Worm (Caenorhabditis elegans): ENCODE measurements around the gene tbg-1.

tbg-1 gene

ce11 chrIII:9629855-9630254 is 901 bp upstream of the tbg-1 start, which contains the start of gene rpac-19 (continued):
- TF ChIP-seq F10B5.3 (tag; optimal IDR thresholded peaks at IDR 0.05) (peak; percentile 64), lim-7 (GFP tag; IDR thresholded peaks at IDR 0.05) (no peak), daf-8 (GFP tag; IDR thresholded peaks at IDR 0.05) (no peak)

ce11 chrIII:9626602-9627001 is 2.4 kb downstream of the tbg-1 start:
- no peak for TF ChIP-seq dmd-8 (GFP tag; IDR thresholded peaks at IDR 0.05)
- TF ChIP-seq Y48G9A.11 (GFP tag; IDR thresholded peaks at IDR 0.05): peak; percentile 21; the same call in 1 of the 2 replicates
- TF ChIP-seq duxl-1 (tag; optimal IDR thresholded peaks at IDR 0.05; ENCODE audit: poor library complexity): peak; percentile 58
- peak; percentile 31; the same call in 1 of the 2 replicates for TF ChIP-seq madf-9 (GFP tag; conservative IDR thresholded peaks at IDR 0.05)
- no peak for TF ChIP-seq fkh-10 (GFP tag; optimal IDR thresholded peaks at IDR 0.05)
- TF ChIP-seq mes-2 (tag; optimal IDR thresholded peaks at IDR 0.05; ENCODE audit: poor library complexity, severe bottlenecking): peak; percentile 28
- 0 out of 2 replicates have a peak, but pooled peaks have one; percentile 24 for TF ChIP-seq hmg-1.1 (GFP tag; IDR thresholded peaks at IDR 0.05)
- TF ChIP-seq ama-1 (optimal IDR thresholded peaks at IDR 0.05): peak; percentile 23
- TF ChIP-seq dve-1 (tag; optimal IDR thresholded peaks at IDR 0.05; ENCODE audit: insufficient read depth): no peak
- TF ChIP-seq nhr-6 (tag; optimal IDR thresholded peaks at IDR 0.05): no peak
- 0 out of 2 replicates have a peak, but pooled peaks have one; percentile 24 for TF ChIP-seq tra-1 (GFP tag; IDR thresholded peaks at IDR 0.05)
- 0 out of 2 replicates have a peak, but pooled peaks have one; percentile 35 for TF ChIP-seq egl-43 (GFP tag; IDR thresholded peaks at IDR 0.05)
- 0 out of 2 replicates have a peak, but pooled peaks have one; percentile 26 for TF ChIP-seq lin-29 (GFP tag; IDR thresholded peaks at IDR 0.05)
- TF ChIP-seq snpc-4 (tag; optimal IDR thresholded peaks at IDR 0.05): no peak
- TF ChIP-seq aha-1 (tag): peak; percentile 17
- TF ChIP-seq arid-1 (GFP tag; conservative IDR thresholded peaks at IDR 0.05): peak; percentile 25; the same call in 1 of the 2 replicates
- TF ChIP-seq T26A8.4 (GFP tag; IDR thresholded peaks at IDR 0.05): 0 out of 2 replicates have a peak, but pooled peaks have one; percentile 32

DNA sequence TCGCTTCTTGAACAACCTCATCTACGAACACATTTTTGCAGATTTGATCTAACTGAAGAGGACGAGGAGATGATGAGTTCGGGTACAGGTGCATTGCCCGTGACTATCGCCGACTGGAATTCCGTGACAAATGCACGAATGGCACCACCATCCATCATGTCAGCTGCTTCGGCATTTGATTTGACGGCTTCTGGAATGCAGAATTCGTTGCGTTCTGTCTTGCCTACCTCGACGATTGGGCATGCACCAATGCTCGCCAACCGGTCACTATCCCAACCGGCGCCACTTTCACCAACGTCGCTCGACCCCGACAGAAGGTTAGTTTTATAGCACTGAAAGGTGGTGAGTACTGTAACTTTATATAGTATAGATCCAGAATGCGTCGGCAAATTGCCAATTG is 5.5 kb downstream of the tbg-1 start:
- TF ChIP-seq nhr-10 (tag; optimal IDR thresholded peaks at IDR 0.05): no peak
- TF ChIP-seq madf-9 (GFP tag; conservative IDR thresholded peaks at IDR 0.05): no peak
- TF ChIP-seq aha-1 (tag): peak; percentile 75
- 0 out of 2 replicates have a peak, but pooled peaks have one; percentile 22 for TF ChIP-seq dmd-8 (GFP tag; IDR thresholded peaks at IDR 0.05)
- TF ChIP-seq set-16 (GFP tag; IDR thresholded peaks at IDR 0.05): peak; percentile 45
- TF ChIP-seq unc-62 (GFP tag; optimal IDR thresholded peaks at IDR 0.05 in 1 of 2): peak in 1 of 2 experiments; percentile 33
- TF ChIP-seq unc-62 (tag; optimal IDR thresholded peaks at IDR 0.05): no peak

ce11 chrIII:9621840-9622525 is 7.0 kb downstream of the tbg-1 start:
- TF ChIP-seq nhr-48 (tag; optimal IDR thresholded peaks at IDR 0.05) (no peak), egl-27 (tag; optimal IDR thresholded peaks at IDR 0.05) (no peak), nhr-42 (GFP tag; IDR thresholded peaks at IDR 0.05) (no peak), nhr-76 (tag; optimal IDR thresholded peaks at IDR 0.05) (no peak), R02D3.7 (tag; optimal IDR thresholded peaks at IDR 0.05) (no peak), dve-1 (tag; optimal IDR thresholded peaks at IDR 0.05; ENCODE audit: insufficient read depth) (peak; percentile 57), hlh-11 (tag; optimal IDR thresholded peaks at IDR 0.05) (no peak), set-16 (GFP tag; IDR thresholded peaks at IDR 0.05) (no peak), lin-13 (GFP tag; optimal IDR thresholded peaks at IDR 0.05) (no peak), daf-19 (GFP tag; conservative IDR thresholded peaks at IDR 0.05) (no peak), ZK546.5 (tag; optimal IDR thresholded peaks at IDR 0.05) (no peak), php-3 (GFP tag; IDR thresholded peaks at IDR 0.05) (no peak), dmd-6 (GFP tag; IDR thresholded peaks at IDR 0.05) (peak; percentile 53), lir-3 (tag; optimal IDR thresholded peaks at IDR 0.05) (no peak), ceh-32 (tag; optimal IDR thresholded peaks at IDR 0.05; ENCODE audit: poor library complexity) (no peak), lin-15B (tag; optimal IDR thresholded peaks at IDR 0.05) (no peak), ztf-7 (tag; optimal IDR thresholded peaks at IDR 0.05) (no peak), zfp-2 (tag; optimal IDR thresholded peaks at IDR 0.05) (no peak), vab-7 (GFP tag; IDR thresholded peaks at IDR 0.05) (no peak), saeg-2 (GFP tag; IDR thresholded peaks at IDR 0.05) (no peak), pqm-1 (tag; optimal IDR thresholded peaks at IDR 0.05) (peak; percentile 87), dmd-8 (GFP tag; IDR thresholded peaks at IDR 0.05) (no peak), nhr-102 (tag; optimal IDR thresholded peaks at IDR 0.05) (no peak), duxl-1 (tag; optimal IDR thresholded peaks at IDR 0.05; ENCODE audit: poor library complexity) (no peak), unc-39 (tag; optimal IDR thresholded peaks at IDR 0.05) (no peak), F26F4.8 (GFP tag; conservative IDR thresholded peaks at IDR 0.05) (no peak)
